Worm (Caenorhabditis elegans): Measurements from ENCODE around the gene rpl-3.

ce11 chrIII:3829105-3829504 is 38.5 kb upstream of the rpl-3 start, which contains the start of gene cnnm-5:
- no peak for TF ChIP-seq F13C5.2 (tag; optimal IDR thresholded peaks at IDR 0.05)
- TF ChIP-seq flt-1 (GFP tag; IDR thresholded peaks at IDR 0.05): no peak
- no peak for TF ChIP-seq ets-7 (tag; optimal IDR thresholded peaks at IDR 0.05)
- TF ChIP-seq tra-4 (tag; optimal IDR thresholded peaks at IDR 0.05): no peak
- no peak for TF ChIP-seq tbx-11 (GFP tag; IDR thresholded peaks at IDR 0.05)
- no peak for TF ChIP-seq aly-1 (tag; optimal IDR thresholded peaks at IDR 0.05)
- TF ChIP-seq ama-1 (optimal IDR thresholded peaks at IDR 0.05): no peak
- TF ChIP-seq ceh-13 (GFP tag; optimal IDR thresholded peaks at IDR 0.05): no peak
- no peak for TF ChIP-seq ceh-36 (tag; optimal IDR thresholded peaks at IDR 0.05)
- TF ChIP-seq tbx-37 (GFP tag; conservative IDR thresholded peaks at IDR 0.05): no peak
- no peak for TF ChIP-seq pes-1 (GFP tag; IDR thresholded peaks at IDR 0.05)
